Fruit fly (Drosophila melanogaster) whole organism, pupa: ENCODE measurements around the gene CG14545.

Source experiments
- CG12605 ChIP-seq: fragments of 200-800 bp; sonication (Bioruptor generic); IDR thresholded peaks from 2 replicates; pipeline ENCODE4 v1.3.6; 2022; ENCODE audit warnings: missing biosample characterization, missing genetic modification characterization
- CG14655 ChIP-seq: fragments of 200-800 bp; sonication (Bioruptor generic); optimal IDR thresholded peaks from 3 replicates; lab custom pipeline; 2017; ENCODE audit warnings: mild to moderate bottlenecking, missing biosample characterization, missing genetic modification reagents, missing genetic modification characterization
- CG15710 ChIP-seq: fragments of 200-800 bp; sonication (Bioruptor generic); optimal IDR thresholded peaks from 2 replicates; lab custom pipeline; 2018; ENCODE audit warnings: missing biosample characterization, mild to moderate bottlenecking, missing genetic modification characterization, moderate library complexity
- CG17806 ChIP-seq: fragments of 200-800 bp; sonication (Bioruptor generic); optimal IDR thresholded peaks from 2 replicates; lab custom pipeline; 2018; ENCODE audit warnings: missing biosample characterization, mild to moderate bottlenecking, missing genetic modification characterization, moderate library complexity
- CG34367 ChIP-seq: fragments of 200-800 bp; sonication (Bioruptor generic); optimal IDR thresholded peaks from 2 replicates; lab custom pipeline; 2018; ENCODE audit warnings: missing biosample characterization, mild to moderate bottlenecking, missing genetic modification characterization
- CG8159 ChIP-seq: fragments of 200-800 bp; sonication (Bioruptor generic); optimal IDR thresholded peaks from 3 replicates; lab custom pipeline; 2018; ENCODE audit warnings: missing biosample characterization, mild to moderate bottlenecking, missing genetic modification characterization, moderate library complexity
- CG8301 ChIP-seq: fragments of 200-800 bp; sonication (Bioruptor generic); optimal IDR thresholded peaks from 2 replicates; lab custom pipeline; 2018; ENCODE audit warnings: missing biosample characterization, mild to moderate bottlenecking, missing genetic modification characterization
- CG9948 ChIP-seq: fragments of 200-800 bp; sonication (Bioruptor generic); optimal IDR thresholded peaks from 2 replicates; lab custom pipeline; 2018; ENCODE audit warnings: missing biosample characterization, mild to moderate bottlenecking, missing genetic modification characterization, moderate library complexity
- Pif1B ChIP-seq: fragments of 200-800 bp; sonication (Bioruptor generic); optimal IDR thresholded peaks from 3 replicates; lab custom pipeline; 2016; ENCODE audit warnings: missing biosample characterization, missing genetic modification characterization
- fd96Ca ChIP-seq: fragments of 200-800 bp; sonication (Bioruptor generic); IDR thresholded peaks from 3 replicates; pipeline ENCODE4 v1.3.6; 2022; ENCODE audit warnings: missing biosample characterization, missing genetic modification characterization
- rn ChIP-seq: fragments of 200-800 bp; sonication (Bioruptor generic); IDR thresholded peaks from 2 replicates; pipeline ENCODE4 v1.3.6; 2022; ENCODE audit warnings: missing biosample characterization, missing genetic modification characterization

dm6 chr3R:25870389-25870788 lies 19.3 kb upstream of the CG14545 start:
- TF ChIP-seq CG12605 (GFP tag; lab: Robert Waterston, UW): no peak
- TF ChIP-seq rn: no peak
- TF ChIP-seq CG15710 (tag; lab: Kevin White, UChicago): no peak
- TF ChIP-seq CG9948 (tag; lab: Kevin White, UChicago): no peak
- no peak for TF ChIP-seq CG8301 (tag; lab: Kevin White, UChicago)
- no peak for TF ChIP-seq CG8159 (tag; lab: Kevin White, UChicago)
- TF ChIP-seq CG34367 (tag; lab: Kevin White, UChicago): no peak
- TF ChIP-seq Pif1B (GFP tag; lab: Kevin White, UChicago): no peak
- no peak for TF ChIP-seq CG14655 (GFP tag; lab: Kevin White, UChicago)
- TF ChIP-seq CG17806 (tag; lab: Kevin White, UChicago): no peak
- no peak for TF ChIP-seq fd96Ca (GFP tag; lab: Robert Waterston, UW)
